Worm (Caenorhabditis elegans) whole organism, dauer: Measurements from ENCODE around the gene mek-1.

Source experiments
- unc-62 ChIP-seq: sonication (generic microtip); optimal IDR thresholded peaks from 2 replicates; lab custom pipeline; 2017; ENCODE audit warnings: missing biosample characterization, missing genetic modification reagents, missing genetic modification characterization

mek-1 gene

DNA sequence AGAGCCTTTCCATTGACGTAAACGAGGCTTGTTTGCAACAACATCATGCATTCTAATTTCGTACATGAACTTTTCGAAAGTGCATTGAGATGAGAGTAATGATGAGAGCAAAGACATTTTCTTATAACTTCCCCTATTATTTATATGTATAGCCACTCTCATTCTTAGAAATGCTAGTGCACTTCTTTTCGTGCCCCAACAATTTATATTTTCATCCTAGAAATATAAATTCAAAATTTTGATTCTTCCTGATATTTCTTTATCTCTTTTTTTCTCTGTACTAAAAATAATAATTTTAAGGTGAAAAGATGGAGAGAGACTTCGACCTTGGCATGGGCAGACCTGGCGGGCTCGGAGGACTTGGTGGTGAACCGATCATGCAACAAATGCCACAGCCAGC lies at the start of gene mek-1:
mek-1 (plus strand) TSS at position 301 of the 400 bp plus-strand sequence.
- no peak for TF ChIP-seq unc-62

- no peak for TF ChIP-seq unc-62
These were observed 48.6 kb upstream of the mek-1 start for ce11 chrX:7430483-7430882.

ce11 chrX:7431165-7431564 lies 47.9 kb upstream of the mek-1 start, which contains the start of gene clc-2:
Gene clc-2 (plus strand): TSS chrX:7431465.
- no peak for TF ChIP-seq unc-62

- no peak for TF ChIP-seq unc-62
These were observed 45.8 kb upstream of the mek-1 start, which contains the start of gene clc-5 for ce11 chrX:7433269-7433668. Gene clc-5 (plus strand): TSS chrX:7433569.

ce11 chrX:7436912-7437311 lies 42.1 kb upstream of the mek-1 start:
- no peak for TF ChIP-seq unc-62

- no peak for TF ChIP-seq unc-62
These were observed 41.1 kb upstream of the mek-1 start, which contains the start of gene C01C10.2 for ce11 chrX:7437949-7438348. Gene C01C10.2 (minus strand): TSS chrX:7438118.

DNA sequence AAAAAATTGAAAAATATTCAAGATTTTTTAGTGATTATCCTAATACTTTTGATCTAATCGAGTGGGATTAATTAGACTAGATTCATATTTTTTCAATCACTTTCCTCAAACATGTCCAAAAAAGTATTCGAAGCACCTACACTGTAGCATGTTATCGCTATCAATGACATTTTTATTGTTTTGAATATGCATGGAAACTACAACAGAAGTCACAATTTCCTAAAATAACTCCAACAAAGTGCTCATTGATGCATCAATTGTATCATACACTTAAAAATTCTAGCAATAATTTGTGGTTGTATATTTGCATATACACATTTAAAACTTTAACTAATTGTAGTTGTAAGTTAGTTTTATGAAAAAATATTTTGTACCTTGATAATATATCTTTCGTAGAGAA lies 38.9 kb upstream of the mek-1 start:
- no peak for TF ChIP-seq unc-62

- no peak for TF ChIP-seq unc-62
These were observed 36.6 kb upstream of the mek-1 start, which contains the start of gene acl-12 for ce11 chrX:7442477-7442876. Gene acl-12 (minus strand): TSS chrX:7442577.

- no peak for TF ChIP-seq unc-62
These were observed 33.3 kb upstream of the mek-1 start for ce11 chrX:7445734-7446133.

DNA sequence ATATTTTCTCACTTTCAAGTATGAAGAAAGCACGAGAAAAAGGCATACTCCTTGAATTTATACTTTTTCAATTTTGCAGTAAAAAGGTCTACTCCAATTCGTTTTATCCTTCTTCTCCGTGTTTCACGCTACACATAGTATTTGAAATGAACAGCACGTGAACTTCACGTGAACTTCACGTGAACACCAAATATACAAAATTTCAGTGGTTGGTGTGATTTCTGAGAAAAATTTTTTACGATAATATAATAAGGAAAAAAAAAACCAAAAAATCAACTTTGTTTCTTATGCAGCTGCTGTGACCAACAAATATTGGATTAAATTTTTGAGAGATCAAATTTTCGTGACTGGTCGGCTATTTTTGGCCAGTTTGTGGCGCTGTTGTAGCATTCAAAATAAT lies 32.6 kb upstream of the mek-1 start:
- no peak for TF ChIP-seq unc-62

DNA sequence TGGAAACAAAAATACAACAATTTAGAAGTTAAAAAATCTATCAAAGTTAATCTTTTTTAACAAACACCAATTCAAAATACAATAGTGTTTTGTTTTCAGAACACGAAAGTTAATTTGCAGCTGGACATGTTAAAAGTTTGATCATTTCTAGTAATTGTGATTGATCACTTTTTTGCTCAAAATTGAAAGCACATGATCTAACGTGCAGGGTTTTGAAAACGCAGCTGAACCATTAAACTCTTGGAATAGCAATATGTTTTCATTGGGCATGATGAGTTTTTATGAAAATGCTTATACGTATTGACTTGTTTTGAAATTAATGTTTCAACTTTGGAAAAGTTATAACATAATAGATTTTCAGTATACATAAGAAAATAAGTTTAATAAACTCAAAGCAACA lies 31.7 kb upstream of the mek-1 start:
- no peak for TF ChIP-seq unc-62

ce11 chrX:7452606-7453005 lies 26.4 kb upstream of the mek-1 start:
- no peak for TF ChIP-seq unc-62

- TF ChIP-seq unc-62 = no peak
These were observed 23.1 kb upstream of the mek-1 start for ce11 chrX:7455960-7456359.

ce11 chrX:7457154-7457674 lies 21.8 kb upstream of the mek-1 start:
- TF ChIP-seq unc-62 = no peak

DNA sequence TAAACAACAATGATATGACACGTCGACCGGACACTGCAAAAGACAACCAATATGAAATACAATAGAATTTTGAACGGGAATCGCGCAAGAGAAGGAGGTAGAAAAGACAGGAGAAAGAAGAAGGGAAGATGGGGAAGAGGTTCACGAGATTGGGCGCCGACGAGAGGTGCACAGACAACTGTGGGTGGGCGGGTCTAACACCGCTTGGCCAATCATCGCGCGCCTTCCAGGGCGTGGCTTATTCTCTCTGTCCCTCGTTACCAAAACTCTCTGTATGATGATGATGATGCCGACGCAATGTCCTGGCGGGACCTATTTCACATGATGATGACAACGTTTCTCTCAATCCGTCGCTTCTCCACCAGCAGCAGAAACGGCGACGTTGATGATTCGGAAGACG lies 18.5 kb upstream of the mek-1 start:
- no peak for TF ChIP-seq unc-62

ce11 chrX:7463637-7464036 lies 15.4 kb upstream of the mek-1 start, which contains the start of gene sox-2:
Gene sox-2 (minus strand): TSS chrX:7463736.
- no peak for TF ChIP-seq unc-62

ce11 chrX:7464389-7464788 lies 14.7 kb upstream of the mek-1 start:
- no peak for TF ChIP-seq unc-62

DNA sequence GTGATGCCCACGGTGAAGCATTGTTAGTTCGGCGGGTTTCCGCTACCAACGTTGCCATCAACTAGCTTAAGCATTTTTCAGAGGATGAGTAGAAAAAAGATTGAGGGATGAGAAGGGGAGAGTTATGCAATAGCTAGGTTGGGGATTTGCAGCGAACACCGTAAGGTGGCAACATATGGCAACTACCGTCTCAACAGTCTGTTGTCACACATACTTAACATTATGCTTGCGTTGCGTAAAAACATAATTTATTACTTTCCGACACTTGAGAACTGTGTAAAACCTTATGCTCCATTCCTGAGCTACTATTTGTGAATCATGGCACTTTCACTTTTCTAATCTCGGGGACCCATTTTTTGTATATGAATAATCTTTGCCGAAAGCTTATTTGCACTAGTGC lies 12.4 kb upstream of the mek-1 start:
- TF ChIP-seq unc-62 = no peak

ce11 chrX:7469907-7470306 lies 9.1 kb upstream of the mek-1 start:
- no peak for TF ChIP-seq unc-62
